Worm (Caenorhabditis elegans): ENCODE measurements around the gene dsl-1.

The dsl-1 gene

ce11 chrIV:1168311-1168965 is 39.4 kb downstream of the dsl-1 start (continued):
- TF ChIP-seq hlh-26 (GFP tag; conservative IDR thresholded peaks at IDR 0.05) (no peak), F23B12.7 (tag; optimal IDR thresholded peaks at IDR 0.05; ENCODE audit: insufficient read depth) (no peak), lin-54 (GFP tag; optimal IDR thresholded peaks at IDR 0.05) (peak; percentile 15), lin-40 (tag; optimal IDR thresholded peaks at IDR 0.05) (no peak), nhr-90 (tag; optimal IDR thresholded peaks at IDR 0.05) (no peak), egrh-3 (GFP tag; IDR thresholded peaks at IDR 0.05) (peak; percentile 65; the same call in 1 of the 2 replicates), ceh-58 (GFP tag; IDR thresholded peaks at IDR 0.05) (no peak), lin-26 (GFP tag; IDR thresholded peaks at IDR 0.05) (no peak), ztf-28 (GFP tag; IDR thresholded peaks at IDR 0.05) (no peak), egl-44 (GFP tag; IDR thresholded peaks at IDR 0.05) (no peak), xnd-1 (tag; optimal IDR thresholded peaks at IDR 0.05) (no peak), nfya-1 (tag; optimal IDR thresholded peaks at IDR 0.05; ENCODE audit: borderline replicate concordance, insufficient read depth) (no peak), cebp-1 (GFP tag; IDR thresholded peaks at IDR 0.05) (no peak), cebp-1 (tag; optimal IDR thresholded peaks at IDR 0.05) (peak; percentile 65), Y56A3A.18 (GFP tag; IDR thresholded peaks at IDR 0.05) (no peak), ceh-27 (GFP tag; optimal IDR thresholded peaks at IDR 0.05) (peak; percentile 65), Y53G8AR.9 (GFP tag; conservative IDR thresholded peaks at IDR 0.05) (no peak), zfh-2 (GFP tag; conservative IDR thresholded peaks at IDR 0.05) (no peak; the same call in none of the 2 replicates), attf-5 (GFP tag; optimal IDR thresholded peaks at IDR 0.05) (peak; percentile 66), snpc-1.3 (tag; optimal IDR thresholded peaks at IDR 0.05; ENCODE audit: insufficient read depth) (no peak), attf-6 (GFP tag; IDR thresholded peaks at IDR 0.05) (no peak), F49E8.2 (tag; optimal IDR thresholded peaks at IDR 0.05; ENCODE audit: insufficient read depth) (no peak), let-526 (GFP tag; IDR thresholded peaks at IDR 0.05) (no peak), egl-18 (GFP tag; IDR thresholded peaks at IDR 0.05) (no peak), snpc-4 (GFP tag; optimal IDR thresholded peaks at IDR 0.05) (no peak), snpc-4 (tag; optimal IDR thresholded peaks at IDR 0.05) (no peak), nhr-120 (GFP tag; IDR thresholded peaks at IDR 0.05) (no peak), sea-2 (GFP tag; IDR thresholded peaks at IDR 0.05) (no peak), unc-130 (GFP tag; optimal IDR thresholded peaks at IDR 0.05) (no peak), efl-1 (GFP tag; optimal IDR thresholded peaks at IDR 0.05) (no peak), dox-1 (GFP tag; IDR thresholded peaks at IDR 0.05) (peak; percentile 71), F55B11.4 (tag; optimal IDR thresholded peaks at IDR 0.05; ENCODE audit: borderline replicate concordance, insufficient read depth) (no peak), B0336.3 (GFP tag; IDR thresholded peaks at IDR 0.05) (no peak; the same call in 1 of the 2 replicates), madf-8 (GFP tag; conservative IDR thresholded peaks at IDR 0.05) (no peak)

ce11 chrIV:1167352-1167751 is 40.5 kb downstream of the dsl-1 start:
- TF ChIP-seq hmg-1.2 (GFP tag; IDR thresholded peaks at IDR 0.05) (no peak), cebp-1 (GFP tag; IDR thresholded peaks at IDR 0.05) (no peak), cebp-1 (tag; optimal IDR thresholded peaks at IDR 0.05) (peak; percentile 88)

ce11 chrIV:1163126-1163525 is 44.8 kb downstream of the dsl-1 start, which contains the start of gene C50A2.7:
Gene C50A2.7, plus strand, starts transcription at chrIV:1163426.
- TF ChIP-seq ztf-18 (tag; optimal IDR thresholded peaks at IDR 0.05) (no peak), cebp-1 (GFP tag; IDR thresholded peaks at IDR 0.05) (no peak), cebp-1 (tag; optimal IDR thresholded peaks at IDR 0.05) (no peak), ekl-4 (GFP tag; IDR thresholded peaks at IDR 0.05) (no peak)

Data from whole organism, young adult.